Fruit fly (Drosophila melanogaster) whole organism, pupa: ENCODE results near the gene CG32369.
A peak's percentile ranks its signal among the peaks of the same experiment; 100 is the strongest.

Experiments used
- CG15710 ChIP-seq: fragments of 200-800 bp; sonication (Bioruptor generic); optimal IDR thresholded peaks from 2 replicates; lab custom pipeline; 2018; ENCODE audit warnings: missing biosample characterization, mild to moderate bottlenecking, missing genetic modification characterization, moderate library complexity
- CG4496 ChIP-seq: fragments of 200-800 bp; sonication (Bioruptor generic); IDR thresholded peaks from 3 replicates; pipeline ENCODE4 v1.3.6; 2022; ENCODE audit warnings: missing biosample characterization, missing genetic modification characterization
- CG8301 ChIP-seq: fragments of 200-800 bp; sonication (Bioruptor generic); optimal IDR thresholded peaks from 2 replicates; lab custom pipeline; 2018; ENCODE audit warnings: missing biosample characterization, mild to moderate bottlenecking, missing genetic modification characterization
- Pif1A ChIP-seq: fragments of 200-800 bp; sonication (Bioruptor generic); optimal IDR thresholded peaks from 3 replicates; lab custom pipeline; 2016; ENCODE audit warnings: missing biosample characterization, missing genetic modification characterization
- Pif1B ChIP-seq: fragments of 200-800 bp; sonication (Bioruptor generic); optimal IDR thresholded peaks from 3 replicates; lab custom pipeline; 2016; ENCODE audit warnings: missing biosample characterization, missing genetic modification characterization
- fd96Ca ChIP-seq: fragments of 200-800 bp; sonication (Bioruptor generic); IDR thresholded peaks from 3 replicates; pipeline ENCODE4 v1.3.6; 2022; ENCODE audit warnings: missing biosample characterization, missing genetic modification characterization
- gl ChIP-seq: fragments of 200-800 bp; sonication (Bioruptor generic); optimal IDR thresholded peaks from 2 replicates; lab custom pipeline; 2018; ENCODE audit warnings: missing biosample characterization, mild to moderate bottlenecking, missing genetic modification characterization

- TF ChIP-seq CG15710, result no peak
- no peak for TF ChIP-seq CG8301 (tag; lab: Kevin White, UChicago)
- TF ChIP-seq Pif1B, result no peak
- TF ChIP-seq fd96Ca (GFP tag; lab: Robert Waterston, UW), result no peak
- no peak for TF ChIP-seq Pif1A (GFP tag; lab: Kevin White, UChicago)
- no peak for TF ChIP-seq gl (tag; lab: Kevin White, UChicago)
- 0 out of 3 replicates have a peak, but pooled peaks have one; percentile 10 for TF ChIP-seq CG4496 (GFP tag; lab: Robert Waterston, UW)
Measured at dm6 chr3L:7844016-7844415, 34.4 kb upstream of the CG32369 start.
